Worm (Caenorhabditis elegans): Measurements from ENCODE around the gene C53D6.4.

C53D6.4 gene

ce11 chrIV:9051510-9052175 is 30.9 kb upstream of the C53D6.4 start:
- TF ChIP-seq sptf-1 (tag; optimal IDR thresholded peaks at IDR 0.05) = no peak
- no peak for TF ChIP-seq nhr-237 (tag; optimal IDR thresholded peaks at IDR 0.05)
- no peak for TF ChIP-seq ceh-83 (GFP tag; optimal IDR thresholded peaks at IDR 0.05)
- TF ChIP-seq ceh-39 (tag; optimal IDR thresholded peaks at IDR 0.05) = no peak
- no peak for TF ChIP-seq tbx-8 (GFP tag; optimal IDR thresholded peaks at IDR 0.05)
- no peak for TF ChIP-seq hlh-1 (tag; optimal IDR thresholded peaks at IDR 0.05)
- TF ChIP-seq unc-62 (GFP tag; optimal IDR thresholded peaks at IDR 0.05) = no peak
- TF ChIP-seq nhr-28 (tag; optimal IDR thresholded peaks at IDR 0.05) = no peak
- TF ChIP-seq sem-2 (GFP tag; optimal IDR thresholded peaks at IDR 0.05) = no peak

DNA sequence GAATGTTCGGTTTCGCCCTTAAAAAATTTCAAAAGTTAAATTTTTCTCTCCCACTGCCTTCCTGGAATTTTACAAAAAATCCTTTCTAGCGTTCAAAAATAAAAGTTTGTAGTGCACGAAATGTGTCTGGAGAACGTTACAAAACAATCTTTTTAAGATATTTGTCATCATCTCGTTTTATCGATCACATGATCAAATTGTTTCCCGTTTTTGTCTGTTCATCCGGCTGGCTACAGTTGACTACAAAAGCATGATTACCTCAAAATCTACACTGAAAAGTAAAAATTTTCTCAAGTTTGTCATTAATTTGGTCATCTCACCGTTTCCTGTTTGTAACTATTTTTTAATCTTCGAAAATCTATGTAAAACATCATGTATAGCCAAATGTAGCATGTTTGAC is 30.3 kb upstream of the C53D6.4 start:
- TF ChIP-seq ceh-39 (tag; optimal IDR thresholded peaks at IDR 0.05) (no peak), flh-1 (GFP tag; optimal IDR thresholded peaks at IDR 0.05) (no peak), nhr-12 (tag; optimal IDR thresholded peaks at IDR 0.05) (no peak), mab-5 (tag; optimal IDR thresholded peaks at IDR 0.05) (no peak), sptf-1 (tag; optimal IDR thresholded peaks at IDR 0.05) (no peak), sem-2 (GFP tag; optimal IDR thresholded peaks at IDR 0.05) (no peak), nhr-28 (tag; optimal IDR thresholded peaks at IDR 0.05) (no peak), tbx-8 (GFP tag; optimal IDR thresholded peaks at IDR 0.05) (no peak), hlh-1 (tag; optimal IDR thresholded peaks at IDR 0.05) (no peak), elt-3 (tag; optimal IDR thresholded peaks at IDR 0.05) (no peak), drap-1 (GFP tag; optimal IDR thresholded peaks at IDR 0.05) (no peak), bed-3 (GFP tag; optimal IDR thresholded peaks at IDR 0.05) (no peak), unc-39 (tag; optimal IDR thresholded peaks at IDR 0.05) (no peak), M03D4.4 (tag; optimal IDR thresholded peaks at IDR 0.05) (no peak), unc-62 (GFP tag; optimal IDR thresholded peaks at IDR 0.05) (no peak)

- TF ChIP-seq ceh-39 (tag; optimal IDR thresholded peaks at IDR 0.05) (no peak), snpc-4 (tag; optimal IDR thresholded peaks at IDR 0.05) (no peak), tbx-8 (GFP tag; optimal IDR thresholded peaks at IDR 0.05) (no peak), cnd-1 (tag; optimal IDR thresholded peaks at IDR 0.05) (no peak), lsy-2 (tag; optimal IDR thresholded peaks at IDR 0.05) (no peak), nhr-76 (tag; optimal IDR thresholded peaks at IDR 0.05) (no peak), lin-13 (tag; optimal IDR thresholded peaks at IDR 0.05) (no peak), blmp-1 (tag; optimal IDR thresholded peaks at IDR 0.05) (no peak), mep-1 (tag; optimal IDR thresholded peaks at IDR 0.05) (no peak), lin-32 (GFP tag; optimal IDR thresholded peaks at IDR 0.05) (no peak), sem-2 (GFP tag; optimal IDR thresholded peaks at IDR 0.05) (no peak), ceh-83 (GFP tag; optimal IDR thresholded peaks at IDR 0.05) (no peak), M03D4.4 (tag; optimal IDR thresholded peaks at IDR 0.05) (no peak)
Observed at ce11 chrIV:9045252-9045651, 24.5 kb upstream of the C53D6.4 start, which contains the start of gene Y73F4A.1. Gene Y73F4A.1 (minus strand): TSS chrIV:9045352.

ce11 chrIV:9043224-9043623 is 22.5 kb upstream of the C53D6.4 start, which contains the start of gene Y73F4A.2:
Gene Y73F4A.2 (minus strand): TSS chrIV:9043347.
- TF ChIP-seq snpc-4 (tag; optimal IDR thresholded peaks at IDR 0.05) (no peak), mab-5 (tag; optimal IDR thresholded peaks at IDR 0.05) (no peak), ceh-43 (GFP tag; optimal IDR thresholded peaks at IDR 0.05) (no peak), unc-39 (tag; optimal IDR thresholded peaks at IDR 0.05) (no peak), nhr-28 (tag; optimal IDR thresholded peaks at IDR 0.05) (no peak), unc-62 (GFP tag; optimal IDR thresholded peaks at IDR 0.05) (no peak), zip-8 (tag; optimal IDR thresholded peaks at IDR 0.05) (no peak), cnd-1 (tag; optimal IDR thresholded peaks at IDR 0.05) (no peak), unc-120 (tag; optimal IDR thresholded peaks at IDR 0.05; ENCODE audit: poor library complexity, severe bottlenecking) (no peak), blmp-1 (tag; optimal IDR thresholded peaks at IDR 0.05) (no peak), ham-2 (GFP tag; optimal IDR thresholded peaks at IDR 0.05) (no peak)

- TF ChIP-seq M03D4.4 (tag; optimal IDR thresholded peaks at IDR 0.05) (no peak), lin-32 (GFP tag; optimal IDR thresholded peaks at IDR 0.05) (no peak), ceh-43 (GFP tag; optimal IDR thresholded peaks at IDR 0.05) (no peak), zip-8 (tag; optimal IDR thresholded peaks at IDR 0.05) (no peak), snpc-4 (tag; optimal IDR thresholded peaks at IDR 0.05) (no peak), nhr-12 (tag; optimal IDR thresholded peaks at IDR 0.05) (no peak), sem-2 (GFP tag; optimal IDR thresholded peaks at IDR 0.05) (no peak), ztf-11 (tag; optimal IDR thresholded peaks at IDR 0.05) (no peak), pha-4 (tag; optimal IDR thresholded peaks at IDR 0.05) (no peak), nhr-76 (tag; optimal IDR thresholded peaks at IDR 0.05) (no peak)
Observed at ce11 chrIV:9040393-9040792, 19.7 kb upstream of the C53D6.4 start, which contains the start of gene Y73F4A.3. Gene Y73F4A.3 (minus strand): TSS chrIV:9040493.
